Worm (Caenorhabditis elegans) whole organism, late embryonic: ENCODE measurements around the gene lpd-9.

Experiments used
- C38D4.7 ChIP-seq: fragments of 200-800 bp; sonication (Bioruptor generic); optimal IDR thresholded peaks from 2 replicates; lab custom pipeline; 2018; ENCODE audit warnings: mild to moderate bottlenecking, missing genetic modification characterization, moderate library complexity, missing compliant biosample characterization
- K02D7.2 ChIP-seq: sonication (generic microtip); optimal IDR thresholded peaks from 2 replicates; lab custom pipeline; 2017; ENCODE audit warnings: mild to moderate bottlenecking, missing genetic modification characterization, missing compliant biosample characterization
- K09A11.1 ChIP-seq: sonication (generic microtip); optimal IDR thresholded peaks from 2 replicates; lab custom pipeline; 2017; ENCODE audit warnings: antibody characterized with exemption, mild to moderate bottlenecking, missing genetic modification characterization, missing compliant biosample characterization; ENCODE audit not compliant: insufficient read depth
- T23F11.4 ChIP-seq: fragments of 200-800 bp; sonication (Bioruptor generic); optimal IDR thresholded peaks from 2 replicates; lab custom pipeline; 2018; ENCODE audit warnings: mild to moderate bottlenecking, missing genetic modification characterization, missing compliant biosample characterization
- Y22D7AL.16 ChIP-seq: sonication (generic microtip); optimal IDR thresholded peaks from 2 replicates; lab custom pipeline; 2016; ENCODE audit warnings: missing genetic modification characterization, missing compliant biosample characterization
- ahr-1 ChIP-seq: sonication (generic microtip); optimal IDR thresholded peaks from 2 replicates; lab custom pipeline; 2016; ENCODE audit warnings: missing genetic modification characterization, missing compliant biosample characterization
- ceh-14 ChIP-seq: sonication (generic microtip); optimal IDR thresholded peaks from 2 replicates; lab custom pipeline; 2016; ENCODE audit warnings: missing genotype, missing genetic modification characterization, missing compliant biosample characterization
- ceh-22 ChIP-seq: sonication (generic microtip); optimal IDR thresholded peaks from 2 replicates; lab custom pipeline; 2017; ENCODE audit warnings: missing biosample characterization, missing genetic modification characterization
- ceh-30 ChIP-seq: fragments of 150-350 bp; optimal IDR thresholded peaks from 2 replicates; lab custom pipeline; 2014; ENCODE audit warnings: missing biosample characterization, missing genetic modification characterization
- ceh-31 ChIP-seq: sonication (generic microtip); optimal IDR thresholded peaks from 2 replicates; lab custom pipeline; 2016; ENCODE audit warnings: missing genetic modification characterization, missing compliant biosample characterization
- ceh-45 ChIP-seq: fragments of 200-800 bp; sonication (Bioruptor generic); IDR thresholded peaks from 2 replicates; pipeline ENCODE4 v1.3.6; 2022; ENCODE audit warnings: missing genetic modification reagents, missing genetic modification characterization, missing compliant biosample characterization
- ceh-48 ChIP-seq: sonication (generic microtip); optimal IDR thresholded peaks from 2 replicates; lab custom pipeline; 2016; ENCODE audit warnings: missing genetic modification characterization, inconsistent platforms, missing compliant biosample characterization
- che-1 ChIP-seq: sonication (generic microtip); optimal IDR thresholded peaks from 2 replicates; lab custom pipeline; 2016; ENCODE audit warnings: mild to moderate bottlenecking, missing genetic modification characterization, missing compliant biosample characterization
- elt-2 ChIP-seq: sonication (generic microtip); optimal IDR thresholded peaks from 2 replicates; lab custom pipeline; 2016; ENCODE audit warnings: missing genetic modification reagents, missing genetic modification characterization, missing compliant biosample characterization
- elt-4 ChIP-seq: sonication (generic microtip); optimal IDR thresholded peaks from 2 replicates; lab custom pipeline; 2016; ENCODE audit warnings: missing genetic modification characterization, missing compliant biosample characterization
- eyg-1 ChIP-seq: sonication (generic microtip); optimal IDR thresholded peaks from 2 replicates; lab custom pipeline; 2016; ENCODE audit warnings: missing genotype, missing genetic modification characterization, missing compliant biosample characterization
- fax-1 ChIP-seq: sonication (generic microtip); optimal IDR thresholded peaks from 2 replicates; lab custom pipeline; 2016; ENCODE audit warnings: missing genotype, missing genetic modification characterization, missing compliant biosample characterization
- gmeb-2 ChIP-seq: sonication (generic microtip); optimal IDR thresholded peaks from 2 replicates; lab custom pipeline; 2016; ENCODE audit warnings: missing genetic modification characterization, inconsistent platforms, missing compliant biosample characterization
- hlh-13 ChIP-seq: fragments of 200-800 bp; sonication (Bioruptor generic); optimal IDR thresholded peaks from 2 replicates; lab custom pipeline; 2018; ENCODE audit warnings: mild to moderate bottlenecking, missing genetic modification characterization, missing compliant biosample characterization
- hlh-15 ChIP-seq: sonication (generic microtip); optimal IDR thresholded peaks from 2 replicates; lab custom pipeline; 2016; ENCODE audit warnings: missing genetic modification characterization, missing compliant biosample characterization
- hlh-30 ChIP-seq: sonication (generic microtip); optimal IDR thresholded peaks from 2 replicates; lab custom pipeline; 2017; ENCODE audit warnings: antibody characterized with exemption, missing genetic modification characterization, missing compliant biosample characterization; ENCODE audit not compliant: insufficient read depth
- hlh-8 ChIP-seq: sonication (generic microtip); optimal IDR thresholded peaks from 2 replicates; lab custom pipeline; 2016; ENCODE audit warnings: missing genotype, missing genetic modification characterization, missing compliant biosample characterization
- lim-6 ChIP-seq: sonication (generic microtip); optimal IDR thresholded peaks from 2 replicates; lab custom pipeline; 2016; ENCODE audit warnings: missing genetic modification characterization, missing compliant biosample characterization
- mec-3 ChIP-seq: sonication (generic microtip); optimal IDR thresholded peaks from 2 replicates; lab custom pipeline; 2016; ENCODE audit warnings: borderline replicate concordance, missing genetic modification characterization, missing compliant biosample characterization
- nfya-1 ChIP-seq: sonication (generic microtip); optimal IDR thresholded peaks from 2 replicates; lab custom pipeline; 2017; ENCODE audit warnings: missing genetic modification characterization, mild to moderate bottlenecking, missing compliant biosample characterization, antibody characterized with exemption, moderate library complexity
- nhr-11 ChIP-seq: fragments of 150-350 bp; optimal IDR thresholded peaks from 2 replicates; lab custom pipeline; 2014; ENCODE audit warnings: missing biosample characterization, missing genetic modification characterization
- nhr-232 ChIP-seq: sonication (generic microtip); optimal IDR thresholded peaks from 2 replicates; lab custom pipeline; 2016; ENCODE audit warnings: missing genetic modification characterization, missing compliant biosample characterization
- npax-4 ChIP-seq: sonication (generic microtip); optimal IDR thresholded peaks from 2 replicates; lab custom pipeline; 2016; ENCODE audit warnings: missing genetic modification characterization, missing compliant biosample characterization
- odd-2 ChIP-seq: sonication (generic microtip); optimal IDR thresholded peaks from 2 replicates; lab custom pipeline; 2017; ENCODE audit warnings: antibody characterized with exemption, mild to moderate bottlenecking, missing genetic modification characterization, missing compliant biosample characterization
- pat-9 ChIP-seq: fragments of 200-800 bp; sonication (Bioruptor generic); optimal IDR thresholded peaks from 2 replicates; lab custom pipeline; 2018; ENCODE audit warnings: mild to moderate bottlenecking, missing genetic modification characterization, moderate library complexity, missing compliant biosample characterization
- pqm-1 ChIP-seq: sonication (generic microtip); optimal IDR thresholded peaks from 2 replicates; lab custom pipeline; 2016; ENCODE audit warnings: missing genetic modification characterization, missing compliant biosample characterization
- rnt-1 ChIP-seq: sonication (generic microtip); optimal IDR thresholded peaks from 2 replicates; lab custom pipeline; 2016; ENCODE audit warnings: missing genetic modification characterization, missing compliant biosample characterization
- sox-2 ChIP-seq: fragments of 200-800 bp; sonication (Bioruptor generic); IDR thresholded peaks from 2 replicates; pipeline ENCODE4 v1.3.6; 2022; ENCODE audit warnings: missing genetic modification reagents, missing genetic modification characterization, missing compliant biosample characterization
- sox-4 ChIP-seq: sonication (generic microtip); optimal IDR thresholded peaks from 2 replicates; lab custom pipeline; 2017; ENCODE audit warnings: mild to moderate bottlenecking, missing genetic modification characterization, inconsistent platforms, missing compliant biosample characterization
- tbx-7 ChIP-seq: sonication (generic microtip); optimal IDR thresholded peaks from 2 replicates; lab custom pipeline; 2016; ENCODE audit warnings: missing genotype, missing genetic modification characterization, missing compliant biosample characterization
- unc-3 ChIP-seq, 2 experiments: fragments of 200-800 bp in 1 of 2; sonication (Bioruptor generic) in 1 of 2; sonication (generic microtip) in 1 of 2; conservative IDR thresholded peaks in 1 of 2; optimal IDR thresholded peaks in 1 of 2; 2 replicates each; pipeline versions ENCODE4 v1.3.6 to Lab custom; 2016 to 2022; ENCODE audit warnings: missing compliant biosample characterization in 2 of 2, missing genetic modification characterization in 2 of 2, missing genetic modification reagents in 1 of 2
- unc-42 ChIP-seq: sonication (generic microtip); optimal IDR thresholded peaks from 2 replicates; lab custom pipeline; 2016; ENCODE audit warnings: missing genotype, missing genetic modification characterization, missing compliant biosample characterization
- unc-55 ChIP-seq: sonication (generic microtip); optimal IDR thresholded peaks from 2 replicates; lab custom pipeline; 2017; ENCODE audit warnings: missing biosample characterization, missing genetic modification reagents, missing genetic modification characterization
- unc-86 ChIP-seq: sonication (generic microtip); optimal IDR thresholded peaks from 2 replicates; lab custom pipeline; 2016; ENCODE audit warnings: missing genetic modification characterization, missing compliant biosample characterization
- zip-5 ChIP-seq: sonication (generic microtip); optimal IDR thresholded peaks from 2 replicates; lab custom pipeline; 2016; ENCODE audit warnings: missing genetic modification characterization, missing compliant biosample characterization
- ztf-16 ChIP-seq: sonication (generic microtip); optimal IDR thresholded peaks from 2 replicates; lab custom pipeline; 2017; ENCODE audit warnings: missing genetic modification characterization, missing compliant biosample characterization

Gene lpd-9

ce11 chrV:10557094-10557493 is 22.0 kb upstream of the lpd-9 start:
- TF ChIP-seq ceh-14 (tag; lab: Kevin White, UChicago) (no peak), ceh-45 (GFP tag; lab: Robert Waterston, UW) (no peak), ceh-22 (tag; lab: Kevin White, UChicago) (no peak), unc-3 (GFP tag; conservative IDR thresholded peaks at IDR 0.05; lab: Robert Waterston, UW) (no peak), unc-3 (tag; optimal IDR thresholded peaks at IDR 0.05; lab: Kevin White, UChicago) (no peak), K09A11.1 (tag; lab: Kevin White, UChicago) (no peak), gmeb-2 (no peak), unc-42 (tag; lab: Kevin White, UChicago) (no peak), fax-1 (tag; lab: Kevin White, UChicago) (no peak), hlh-13 (GFP tag; lab: Kevin White, UChicago) (no peak), nfya-1 (tag; lab: Kevin White, UChicago) (no peak), nhr-11 (no peak), pat-9 (no peak)

ce11 chrV:10557676-10558075 is 21.4 kb upstream of the lpd-9 start, which contains the start of gene best-14:
Gene best-14, plus strand, starts transcription at chrV:10557976.
- TF ChIP-seq ceh-30 (tag; lab: Kevin White, UChicago) (no peak), ceh-14 (tag; lab: Kevin White, UChicago) (no peak), che-1 (tag; lab: Kevin White, UChicago) (no peak), eyg-1 (tag; lab: Kevin White, UChicago) (no peak), sox-2 (GFP tag; lab: Robert Waterston, UW) (no peak), ceh-31 (tag; lab: Kevin White, UChicago) (no peak), nhr-11 (no peak), ztf-16 (no peak)

- TF ChIP-seq fax-1 (tag; lab: Kevin White, UChicago) (no peak), Y22D7AL.16 (tag; lab: Kevin White, UChicago) (no peak), K09A11.1 (tag; lab: Kevin White, UChicago) (no peak), pqm-1 (tag; lab: Kevin White, UChicago) (no peak), hlh-13 (GFP tag; lab: Kevin White, UChicago) (no peak), ceh-48 (tag; lab: Kevin White, UChicago) (no peak), elt-2 (tag; lab: Kevin White, UChicago) (no peak), zip-5 (tag; lab: Kevin White, UChicago) (no peak), ceh-14 (tag; lab: Kevin White, UChicago) (no peak), pat-9 (no peak), mec-3 (tag; lab: Kevin White, UChicago) (no peak), C38D4.7 (GFP tag; lab: Kevin White, UChicago) (no peak), eyg-1 (tag; lab: Kevin White, UChicago) (no peak), sox-4 (no peak)
Observed at ce11 chrV:10560621-10561020, 18.5 kb upstream of the lpd-9 start, which contains the start of gene col-152. Gene col-152, plus strand, starts transcription at chrV:10560921.

- TF ChIP-seq rnt-1 (tag; lab: Kevin White, UChicago): no peak
- no peak for TF ChIP-seq ceh-14 (tag; lab: Kevin White, UChicago)
- no peak for TF ChIP-seq hlh-30 (tag; lab: Kevin White, UChicago)
- no peak for TF ChIP-seq lim-6 (tag; lab: Kevin White, UChicago)
- no peak for TF ChIP-seq nhr-232 (tag; lab: Kevin White, UChicago)
- peak; percentile 50 for TF ChIP-seq elt-4
Observed at ce11 chrV:10561632-10562031, 17.5 kb upstream of the lpd-9 start.

ce11 chrV:10562817-10563216 is 16.3 kb upstream of the lpd-9 start:
- no peak for TF ChIP-seq odd-2
- no peak for TF ChIP-seq nfya-1 (tag; lab: Kevin White, UChicago)
- TF ChIP-seq ceh-30 (tag; lab: Kevin White, UChicago): no peak
- no peak for TF ChIP-seq unc-3 (GFP tag; conservative IDR thresholded peaks at IDR 0.05; lab: Robert Waterston, UW)
- TF ChIP-seq unc-3 (tag; optimal IDR thresholded peaks at IDR 0.05; lab: Kevin White, UChicago): no peak
- TF ChIP-seq npax-4 (tag; lab: Kevin White, UChicago): no peak
- no peak for TF ChIP-seq hlh-8
- TF ChIP-seq tbx-7 (tag; lab: Kevin White, UChicago): no peak
- TF ChIP-seq pat-9: no peak
- TF ChIP-seq unc-42 (tag; lab: Kevin White, UChicago): no peak
- no peak for TF ChIP-seq unc-55 (GFP tag; lab: Kevin White, UChicago)
- no peak for TF ChIP-seq T23F11.4 (GFP tag; lab: Kevin White, UChicago)
- TF ChIP-seq unc-86 (tag; lab: Kevin White, UChicago): no peak
- TF ChIP-seq ahr-1 (tag; lab: Kevin White, UChicago): no peak
- no peak for TF ChIP-seq gmeb-2
- TF ChIP-seq hlh-15 (tag; lab: Kevin White, UChicago): no peak
- no peak for TF ChIP-seq K02D7.2 (tag; lab: Kevin White, UChicago)
- TF ChIP-seq, all 69 proteins: peak for 0
